Fruit fly (Drosophila melanogaster) whole organism, embryonic: ENCODE results near the gene mRpS11.

Experiments used
- Ada2b ChIP-seq: fragments of 200-800 bp; sonication (Bioruptor generic); IDR thresholded peaks from 2 replicates; pipeline ENCODE4 v1.3.6; 2022; ENCODE audit warnings: missing biosample characterization, missing genetic modification characterization
- B-H1 ChIP-seq: fragments of 200-800 bp; sonication (Bioruptor generic); IDR thresholded peaks from 3 replicates; pipeline ENCODE4 v1.3.6; 2022; ENCODE audit warnings: missing biosample characterization, missing genetic modification characterization
- CG10274 ChIP-seq: fragments of 200-800 bp; sonication (Bioruptor generic); optimal IDR thresholded peaks from 3 replicates; lab custom pipeline; 2017; ENCODE audit warnings: missing biosample characterization, mild to moderate bottlenecking, missing genetic modification characterization
- CG10431 ChIP-seq: fragments of 200-800 bp; sonication (Bioruptor generic); optimal IDR thresholded peaks from 3 replicates; lab custom pipeline; 2018; ENCODE audit warnings: missing biosample characterization, mild to moderate bottlenecking, missing genetic modification characterization
- CG13775 ChIP-seq: fragments of 200-800 bp; sonication (Bioruptor generic); optimal IDR thresholded peaks from 3 replicates; lab custom pipeline; 2017; ENCODE audit warnings: missing biosample characterization, mild to moderate bottlenecking, missing genetic modification characterization
- CG14014 ChIP-seq: fragments of 200-800 bp; sonication (Bioruptor generic); IDR thresholded peaks from 2 replicates; pipeline ENCODE4 v1.3.6; 2022; ENCODE audit warnings: missing biosample characterization, missing genetic modification characterization
- CG14965 ChIP-seq: fragments of 200-800 bp; sonication (Bioruptor generic); optimal IDR thresholded peaks from 2 replicates; lab custom pipeline; 2016; ENCODE audit warnings: missing biosample characterization, missing genetic modification characterization, borderline replicate concordance
- CG15269 ChIP-seq: fragments of 200-800 bp; sonication (Bioruptor generic); optimal IDR thresholded peaks from 2 replicates; lab custom pipeline; 2018; ENCODE audit warnings: missing biosample characterization, mild to moderate bottlenecking, missing genetic modification characterization, moderate library complexity
- CG1603 ChIP-seq: fragments of 200-800 bp; sonication (Bioruptor generic); optimal IDR thresholded peaks from 2 replicates; lab custom pipeline; 2019; ENCODE audit warnings: missing biosample characterization, mild to moderate bottlenecking, missing genetic modification characterization, moderate library complexity
- CG17568 ChIP-seq: fragments of 200-800 bp; sonication (Bioruptor generic); optimal IDR thresholded peaks from 2 replicates; lab custom pipeline; 2018; ENCODE audit warnings: missing biosample characterization, mild to moderate bottlenecking, missing genetic modification characterization, moderate library complexity
- CG2199 ChIP-seq: fragments of 200-800 bp; sonication (Bioruptor generic); IDR thresholded peaks from 3 replicates; pipeline ENCODE4 v1.3.6; 2022; ENCODE audit warnings: missing biosample characterization, missing genetic modification characterization
- CG30403 ChIP-seq: fragments of 200-800 bp; sonication (Bioruptor generic); optimal IDR thresholded peaks from 3 replicates; lab custom pipeline; 2016; ENCODE audit warnings: missing biosample characterization, missing genetic modification characterization
- CG3163 ChIP-seq: fragments of 200-800 bp; sonication (Bioruptor generic); optimal IDR thresholded peaks from 3 replicates; lab custom pipeline; 2016; ENCODE audit warnings: missing biosample characterization, missing genetic modification characterization
- CG3407 ChIP-seq: fragments of 200-800 bp; sonication (Bioruptor generic); optimal IDR thresholded peaks from 2 replicates; lab custom pipeline; 2018; ENCODE audit warnings: missing biosample characterization, mild to moderate bottlenecking, missing genetic modification characterization
- CG34224 ChIP-seq: fragments of 200-800 bp; sonication (Bioruptor generic); IDR thresholded peaks from 3 replicates; pipeline ENCODE4 v1.3.6; 2022; ENCODE audit warnings: missing biosample characterization, missing genetic modification characterization; ENCODE audit not compliant: partially characterized antibody
- CG6175 ChIP-seq: fragments of 200-800 bp; sonication (Bioruptor generic); IDR thresholded peaks from 3 replicates; pipeline ENCODE4 v1.3.6; 2022; ENCODE audit warnings: missing biosample characterization, missing genetic modification characterization
- CG6765 ChIP-seq: fragments of 200-800 bp; sonication (Bioruptor generic); optimal IDR thresholded peaks from 3 replicates; lab custom pipeline; 2017; ENCODE audit warnings: missing biosample characterization, mild to moderate bottlenecking, missing genetic modification characterization
- CG6854 ChIP-seq: fragments of 200-800 bp; sonication (Bioruptor generic); optimal IDR thresholded peaks from 3 replicates; lab custom pipeline; 2017; ENCODE audit warnings: missing biosample characterization, mild to moderate bottlenecking, missing genetic modification characterization
- CG7987 ChIP-seq: fragments of 200-800 bp; sonication (Bioruptor generic); optimal IDR thresholded peaks from 2 replicates; lab custom pipeline; 2018; ENCODE audit warnings: missing biosample characterization, mild to moderate bottlenecking, missing genetic modification characterization, moderate library complexity
- CG8290 ChIP-seq, 3 experiments: fragments of 200-800 bp; sonication (Bioruptor generic); optimal IDR thresholded peaks; 2 replicates each; lab custom pipeline; 2016 to 2019; ENCODE audit warnings: missing biosample characterization in 3 of 3, missing genetic modification characterization in 3 of 3, mild to moderate bottlenecking in 2 of 3, moderate library complexity in 1 of 3
- CG9727 ChIP-seq: fragments of 200-800 bp; sonication (Bioruptor generic); optimal IDR thresholded peaks from 3 replicates; lab custom pipeline; 2017; ENCODE audit warnings: missing biosample characterization, mild to moderate bottlenecking, missing genetic modification characterization
- Dip2 ChIP-seq: fragments of 200-800 bp; sonication (Bioruptor generic); IDR thresholded peaks from 2 replicates; pipeline ENCODE4 v1.3.6; 2022; ENCODE audit warnings: missing biosample characterization, missing genetic modification characterization
- HLH3B ChIP-seq: fragments of 200-800 bp; sonication (Bioruptor generic); IDR thresholded peaks from 2 replicates; pipeline ENCODE4 v1.3.6; 2022; ENCODE audit warnings: missing biosample characterization, missing genetic modification characterization
- Max ChIP-seq: fragments of 200-800 bp; sonication (Bioruptor generic); optimal IDR thresholded peaks from 2 replicates; lab custom pipeline; 2016; ENCODE audit warnings: missing biosample characterization, mild to moderate bottlenecking, missing genetic modification characterization
- NC2β ChIP-seq: fragments of 200-800 bp; sonication (Bioruptor generic); optimal IDR thresholded peaks from 2 replicates; lab custom pipeline; 2016; ENCODE audit warnings: missing biosample characterization, missing genetic modification characterization
- Nf-YC ChIP-seq: fragments of 200-800 bp; optimal IDR thresholded peaks from 3 replicates; lab custom pipeline; 2019; ENCODE audit warnings: missing biosample characterization, mild to moderate bottlenecking, missing genetic modification characterization, moderate library complexity
- Rx ChIP-seq: fragments of 200-800 bp; sonication (Bioruptor generic); IDR thresholded peaks from 2 replicates; pipeline ENCODE4 v1.3.6; 2022; ENCODE audit warnings: missing biosample characterization, missing genetic modification characterization
- Sox102F ChIP-seq: fragments of 200-800 bp; sonication (Bioruptor generic); optimal IDR thresholded peaks from 2 replicates; lab custom pipeline; 2018; ENCODE audit warnings: missing biosample characterization, mild to moderate bottlenecking, missing genetic modification characterization, moderate library complexity
- Ssrp ChIP-seq: fragments of 200-800 bp; sonication (Bioruptor generic); optimal IDR thresholded peaks from 2 replicates; lab custom pipeline; 2018; ENCODE audit warnings: missing biosample characterization, mild to moderate bottlenecking, missing genetic modification characterization, moderate library complexity
- ac ChIP-seq: fragments of 200-800 bp; sonication (Bioruptor generic); optimal IDR thresholded peaks from 3 replicates; lab custom pipeline; 2017; ENCODE audit warnings: missing biosample characterization, mild to moderate bottlenecking, missing genetic modification characterization
- ato ChIP-seq: fragments of 200-800 bp; sonication (Bioruptor generic); IDR thresholded peaks from 2 replicates; pipeline ENCODE4 v1.3.6; 2022; ENCODE audit warnings: missing biosample characterization, missing genetic modification characterization; ENCODE audit not compliant: partially characterized antibody
- btn ChIP-seq: fragments of 200-800 bp; sonication (Bioruptor generic); optimal IDR thresholded peaks from 2 replicates; lab custom pipeline; 2016; ENCODE audit warnings: missing biosample characterization, missing genetic modification characterization
- chinmo ChIP-seq: fragments of 200-800 bp; sonication (Bioruptor generic); IDR thresholded peaks from 4 replicates; pipeline ENCODE4 v1.3.6; 2022; ENCODE audit warnings: missing biosample characterization, missing genetic modification characterization; ENCODE audit not compliant: partially characterized antibody
- cwo ChIP-seq: fragments of 200-800 bp; sonication (Bioruptor generic); optimal IDR thresholded peaks from 3 replicates; lab custom pipeline; 2017; ENCODE audit warnings: missing biosample characterization, missing genetic modification characterization, mild to moderate bottlenecking, moderate library complexity, missing genetic modification reagents
- ftz-f1 ChIP-seq: fragments of 200-800 bp; sonication (Bioruptor generic); optimal IDR thresholded peaks from 2 replicates; lab custom pipeline; 2016; ENCODE audit warnings: missing biosample characterization, missing genetic modification characterization
- gcm ChIP-seq: fragments of 200-800 bp; sonication (Bioruptor generic); optimal IDR thresholded peaks from 2 replicates; lab custom pipeline; 2019; ENCODE audit warnings: missing biosample characterization, mild to moderate bottlenecking, missing genetic modification characterization, moderate library complexity
- gem ChIP-seq: fragments of 200-800 bp; sonication (Bioruptor generic); optimal IDR thresholded peaks from 2 replicates; lab custom pipeline; 2019; ENCODE audit warnings: missing biosample characterization, mild to moderate bottlenecking, missing genetic modification characterization, moderate library complexity
- grn ChIP-seq: fragments of 200-800 bp; sonication (Bioruptor generic); optimal IDR thresholded peaks from 3 replicates; lab custom pipeline; 2017; ENCODE audit warnings: missing biosample characterization, missing genetic modification characterization
- gsb-n ChIP-seq: fragments of 200-800 bp; sonication (Bioruptor generic); optimal IDR thresholded peaks from 3 replicates; lab custom pipeline; 2018; ENCODE audit warnings: missing biosample characterization, mild to moderate bottlenecking, missing genetic modification characterization
- inv ChIP-seq: fragments of 200-800 bp; sonication (Bioruptor generic); IDR thresholded peaks from 2 replicates; pipeline ENCODE4 v1.3.6; 2022; ENCODE audit warnings: missing biosample characterization, missing genetic modification characterization; ENCODE audit not compliant: partially characterized antibody
- kah ChIP-seq: fragments of 200-800 bp; sonication (Bioruptor generic); optimal IDR thresholded peaks from 2 replicates; lab custom pipeline; 2018; ENCODE audit warnings: missing biosample characterization, mild to moderate bottlenecking, missing genetic modification characterization
- ken ChIP-seq: fragments of 200-800 bp; sonication (Bioruptor generic); IDR thresholded peaks from 3 replicates; pipeline ENCODE4 v1.3.6; 2022; ENCODE audit warnings: missing biosample characterization, missing genetic modification characterization
- lmd ChIP-seq: fragments of 200-800 bp; sonication (Bioruptor generic); IDR thresholded peaks from 2 replicates; pipeline ENCODE4 v1.3.6; 2022; ENCODE audit warnings: missing biosample characterization, missing genetic modification characterization
- pan ChIP-seq, 4 experiments: fragments of >200 bp in 3 of 4; fragments of 200-800 bp in 1 of 4; sonication (Bioruptor generic) in 1 of 4; optimal IDR thresholded peaks in 3 of 4; IDR thresholded peaks in 1 of 4; 2 replicates each; pipeline versions ENCODE4 v1.3.6 to Lab custom; 2017 to 2022; ENCODE audit warnings: missing biosample characterization in 2 of 4, missing genetic modification characterization in 2 of 4, mixed read lengths in 1 of 4
- ranshi ChIP-seq: fragments of 200-800 bp; sonication (Bioruptor generic); IDR thresholded peaks from 2 replicates; pipeline ENCODE4 v1.3.6; 2022; ENCODE audit warnings: missing biosample characterization, missing genetic modification characterization
- seq ChIP-seq: fragments of 200-800 bp; sonication (Bioruptor generic); IDR thresholded peaks from 2 replicates; pipeline ENCODE4 v1.3.6; 2022; ENCODE audit warnings: missing biosample characterization, missing genetic modification characterization
- slp2 ChIP-seq: fragments of 200-800 bp; sonication (Bioruptor generic); optimal IDR thresholded peaks from 2 replicates; lab custom pipeline; 2016; ENCODE audit warnings: missing biosample characterization, missing genetic modification characterization
- trem ChIP-seq: fragments of 200-800 bp; optimal IDR thresholded peaks from 3 replicates; lab custom pipeline; 2019; ENCODE audit warnings: missing biosample characterization, mild to moderate bottlenecking, missing genetic modification characterization, moderate library complexity

mRpS11 gene

dm6 chr3R:17053415-17054177, 18.9 kb upstream of the mRpS11 start, which contains the start of gene Dad (continued):
- TF ChIP-seq NC2β (GFP tag; lab: Kevin White, UChicago): no peak
- no peak for TF ChIP-seq CG9727 (GFP tag; lab: Kevin White, UChicago)
- TF ChIP-seq CG6765 (GFP tag; lab: Kevin White, UChicago): peak; percentile 45
- peak; percentile 12 for TF ChIP-seq CG1603 (tag; lab: Kevin White, UChicago)
- 0 out of 4 replicates have a peak, but pooled peaks have one; percentile 25 for TF ChIP-seq chinmo (GFP tag; lab: Robert Waterston, UW)
- TF ChIP-seq CG34224 (GFP tag; lab: Robert Waterston, UW): peak; percentile 49; the same call in 2 of the 3 replicates
- no peak for TF ChIP-seq grn
- no peak for TF ChIP-seq Max
- TF ChIP-seq kah (GFP tag; lab: Kevin White, UChicago): peak; percentile 12
- TF ChIP-seq Rx: no peak
- TF ChIP-seq B-H1 (GFP tag; lab: Robert Waterston, UW): no peak
- TF ChIP-seq ac (GFP tag; lab: Kevin White, UChicago): no peak
- peak; percentile 14; the same call in 1 of the 2 replicates for TF ChIP-seq CG14014 (GFP tag; lab: Robert Waterston, UW)
- TF ChIP-seq gem (tag; lab: Kevin White, UChicago): peak; percentile 1
- TF ChIP-seq btn (GFP tag; lab: Kevin White, UChicago): no peak
- no peak for TF ChIP-seq gcm (GFP tag; lab: Kevin White, UChicago)
- TF ChIP-seq CG3407 (GFP tag; lab: Kevin White, UChicago): no peak
- no peak for TF ChIP-seq slp2 (GFP tag; lab: Kevin White, UChicago)
- no peak for TF ChIP-seq pan (optimal IDR thresholded peaks at IDR 0.05; lab: Kevin White, UChicago)
- TF ChIP-seq pan (GFP tag; optimal IDR thresholded peaks at IDR 0.05 in 1 of 2, IDR thresholded peaks at IDR 0.05 in 1 of 2): no peak
- peak; percentile 67 for TF ChIP-seq CG7987 (GFP tag; lab: Kevin White, UChicago)
- peak; percentile 22 for TF ChIP-seq CG13775 (GFP tag; lab: Kevin White, UChicago)
- TF ChIP-seq cwo: no peak
- peak; percentile 17 for TF ChIP-seq CG15269 (tag; lab: Kevin White, UChicago)
- 0 out of 2 replicates have a peak, but pooled peaks have one; percentile 8 for TF ChIP-seq HLH3B (GFP tag; lab: Robert Waterston, UW)
- TF ChIP-seq CG8290 (GFP tag; optimal IDR thresholded peaks at IDR 0.05; lab: Kevin White, UChicago): no peak
- peak in 1 of 2 experiments; percentile 80 for TF ChIP-seq CG8290 (tag; optimal IDR thresholded peaks at IDR 0.05; lab: Kevin White, UChicago)
- TF ChIP-seq CG2199 (GFP tag; lab: Robert Waterston, UW): peak; percentile 11; the same call in 1 of the 3 replicates
- TF ChIP-seq CG30403 (GFP tag; lab: Kevin White, UChicago): no peak
- TF ChIP-seq ftz-f1 (GFP tag; lab: Kevin White, UChicago): no peak
- TF ChIP-seq seq (GFP tag; lab: Robert Waterston, UW): no peak
- TF ChIP-seq CG6854 (GFP tag; lab: Kevin White, UChicago): no peak
- TF ChIP-seq CG10431 (GFP tag; lab: Kevin White, UChicago): no peak
- TF ChIP-seq Nf-YC (tag; lab: Kevin White, UChicago): peak; percentile 17
- TF ChIP-seq Sox102F (GFP tag; lab: Kevin White, UChicago): no peak
- no peak for TF ChIP-seq ken (GFP tag; lab: Robert Waterston, UW)
- TF ChIP-seq CG6175 (GFP tag; lab: Robert Waterston, UW): no peak
- TF ChIP-seq CG3163: peak; percentile 34
- TF ChIP-seq Ada2b (GFP tag; lab: Robert Waterston, UW): no peak
- no peak for TF ChIP-seq trem
- TF ChIP-seq inv (GFP tag; lab: Robert Waterston, UW): no peak
- no peak for TF ChIP-seq CG14965 (GFP tag; lab: Kevin White, UChicago)
- no peak for TF ChIP-seq gsb-n
- TF ChIP-seq ato (GFP tag; lab: Robert Waterston, UW): no peak; the same call in 1 of the 2 replicates
- TF ChIP-seq CG17568 (GFP tag; lab: Kevin White, UChicago): peak; percentile 58
- TF ChIP-seq Ssrp (tag; lab: Kevin White, UChicago): no peak
- no peak for TF ChIP-seq lmd (GFP tag; lab: Robert Waterston, UW)
- TF ChIP-seq CG10274 (GFP tag; lab: Kevin White, UChicago): no peak
- TF ChIP-seq ranshi (GFP tag; lab: Robert Waterston, UW): no peak; the same call in 1 of the 2 replicates
- TF ChIP-seq Dip2 (GFP tag; lab: Robert Waterston, UW): no peak
